Fruit fly (Drosophila melanogaster) whole organism, embryonic: ENCODE results near the gene CG31265.
A peak's percentile ranks its signal among the peaks of the same experiment; 100 is the strongest.

Experiments
- B-H1 ChIP-seq: fragments of 200-800 bp; sonication (Bioruptor generic); IDR thresholded peaks from 3 replicates; pipeline ENCODE4 v1.3.6; 2022; ENCODE audit warnings: missing biosample characterization, missing genetic modification characterization
- CG10565 ChIP-seq: fragments of 200-800 bp; sonication (Bioruptor generic); optimal IDR thresholded peaks from 3 replicates; lab custom pipeline; 2016; ENCODE audit warnings: missing biosample characterization, mild to moderate bottlenecking, missing genetic modification characterization
- CG11398 ChIP-seq: fragments of 200-800 bp; sonication (Bioruptor generic); optimal IDR thresholded peaks from 2 replicates; lab custom pipeline; 2016; ENCODE audit warnings: missing biosample characterization, missing genetic modification characterization
- CG12299 ChIP-seq: fragments of 200-800 bp; sonication (Bioruptor generic); optimal IDR thresholded peaks from 2 replicates; lab custom pipeline; 2018; ENCODE audit warnings: missing biosample characterization, mild to moderate bottlenecking, missing genetic modification characterization
- CG13894 ChIP-seq: fragments of 200-800 bp; sonication (Bioruptor generic); optimal IDR thresholded peaks from 3 replicates; lab custom pipeline; 2018; ENCODE audit warnings: missing biosample characterization, mild to moderate bottlenecking, missing genetic modification characterization, moderate library complexity
- CG14441 ChIP-seq: fragments of 200-800 bp; sonication (Bioruptor generic); IDR thresholded peaks from 2 replicates; pipeline ENCODE4 v1.3.6; 2022; ENCODE audit warnings: missing biosample characterization, missing genetic modification characterization
- CG15011 ChIP-seq: fragments of 200-800 bp; sonication (Bioruptor generic); optimal IDR thresholded peaks from 3 replicates; lab custom pipeline; 2018; ENCODE audit warnings: missing biosample characterization, mild to moderate bottlenecking, missing genetic modification characterization
- CG17186 ChIP-seq: fragments of 200-800 bp; sonication (Bioruptor generic); optimal IDR thresholded peaks from 3 replicates; lab custom pipeline; 2017; ENCODE audit warnings: missing biosample characterization, missing genetic modification reagents, missing genetic modification characterization
- CG17568 ChIP-seq: fragments of 200-800 bp; sonication (Bioruptor generic); optimal IDR thresholded peaks from 2 replicates; lab custom pipeline; 2018; ENCODE audit warnings: missing biosample characterization, mild to moderate bottlenecking, missing genetic modification characterization, moderate library complexity
- CG17802 ChIP-seq: fragments of 200-800 bp; sonication (Bioruptor generic); optimal IDR thresholded peaks from 2 replicates; lab custom pipeline; 2018; ENCODE audit warnings: missing biosample characterization, mild to moderate bottlenecking, missing genetic modification characterization, moderate library complexity
- CG18262 ChIP-seq: fragments of 200-800 bp; optimal IDR thresholded peaks from 3 replicates; lab custom pipeline; 2019; ENCODE audit warnings: missing biosample characterization, mild to moderate bottlenecking, missing genetic modification characterization, moderate library complexity
- CG2199 ChIP-seq: fragments of 200-800 bp; sonication (Bioruptor generic); IDR thresholded peaks from 3 replicates; pipeline ENCODE4 v1.3.6; 2022; ENCODE audit warnings: missing biosample characterization, missing genetic modification characterization
- CG2202 ChIP-seq: fragments of 200-800 bp; sonication (Bioruptor generic); optimal IDR thresholded peaks from 2 replicates; lab custom pipeline; 2018; ENCODE audit warnings: missing biosample characterization, mild to moderate bottlenecking, missing genetic modification characterization
- CG2889 ChIP-seq: fragments of 200-800 bp; sonication (Bioruptor generic); IDR thresholded peaks from 3 replicates; pipeline ENCODE4 v1.3.6; 2022; ENCODE audit warnings: missing biosample characterization, missing genetic modification characterization
- CG33557 ChIP-seq: fragments of 200-800 bp; sonication (Bioruptor generic); optimal IDR thresholded peaks from 2 replicates; lab custom pipeline; 2019; ENCODE audit warnings: missing biosample characterization, mild to moderate bottlenecking, missing genetic modification characterization, moderate library complexity
- CG34224 ChIP-seq: fragments of 200-800 bp; sonication (Bioruptor generic); IDR thresholded peaks from 3 replicates; pipeline ENCODE4 v1.3.6; 2022; ENCODE audit warnings: missing biosample characterization, missing genetic modification characterization; ENCODE audit not compliant: partially characterized antibody
- CG34376 ChIP-seq: fragments of 200-800 bp; sonication (Bioruptor generic); optimal IDR thresholded peaks from 2 replicates; lab custom pipeline; 2018; ENCODE audit warnings: missing biosample characterization, mild to moderate bottlenecking, missing genetic modification characterization
- CG34422 ChIP-seq: fragments of 200-800 bp; sonication (Bioruptor generic); IDR thresholded peaks from 3 replicates; pipeline ENCODE4 v1.3.6; 2022; ENCODE audit warnings: missing biosample characterization, missing genetic modification characterization
- CG4424 ChIP-seq: fragments of 200-800 bp; sonication (Bioruptor generic); optimal IDR thresholded peaks from 3 replicates; lab custom pipeline; 2016; ENCODE audit warnings: missing biosample characterization, missing genetic modification characterization
- CG7271 ChIP-seq: fragments of 200-800 bp; sonication (Bioruptor generic); optimal IDR thresholded peaks from 2 replicates; lab custom pipeline; 2018; ENCODE audit warnings: missing biosample characterization, mild to moderate bottlenecking, missing genetic modification characterization, moderate library complexity
- CG7987 ChIP-seq: fragments of 200-800 bp; sonication (Bioruptor generic); optimal IDR thresholded peaks from 2 replicates; lab custom pipeline; 2018; ENCODE audit warnings: missing biosample characterization, mild to moderate bottlenecking, missing genetic modification characterization, moderate library complexity
- CG8388 ChIP-seq: fragments of 200-800 bp; sonication (Bioruptor generic); optimal IDR thresholded peaks from 2 replicates; lab custom pipeline; 2019; ENCODE audit warnings: missing biosample characterization, mild to moderate bottlenecking, missing genetic modification characterization, moderate library complexity
- CG8765 ChIP-seq: fragments of 200-800 bp; sonication (Bioruptor generic); IDR thresholded peaks from 2 replicates; pipeline ENCODE4 v1.3.6; 2022; ENCODE audit warnings: missing biosample characterization, missing genetic modification characterization
- HLHmδ ChIP-seq: fragments of 200-800 bp; sonication (Bioruptor generic); optimal IDR thresholded peaks from 2 replicates; lab custom pipeline; 2018; ENCODE audit warnings: missing biosample characterization, mild to moderate bottlenecking, missing genetic modification characterization, moderate library complexity
- Hsf ChIP-seq: fragments of 200-800 bp; sonication (Bioruptor generic); optimal IDR thresholded peaks from 3 replicates; lab custom pipeline; 2016; ENCODE audit warnings: missing biosample characterization, missing genetic modification characterization
- MESR4 ChIP-seq: fragments of 200-800 bp; sonication (Bioruptor generic); optimal IDR thresholded peaks from 2 replicates; lab custom pipeline; 2018; ENCODE audit warnings: missing biosample characterization, mild to moderate bottlenecking, missing genetic modification characterization, moderate library complexity
- NFAT ChIP-seq: fragments of 200-800 bp; sonication (Bioruptor generic); IDR thresholded peaks from 2 replicates; pipeline ENCODE4 v1.3.6; 2022; ENCODE audit warnings: missing biosample characterization, missing genetic modification characterization
- Rfx ChIP-seq: fragments of 200-800 bp; sonication (Bioruptor generic); IDR thresholded peaks from 2 replicates; pipeline ENCODE4 v1.3.6; 2022; ENCODE audit warnings: missing biosample characterization, missing genetic modification characterization
- Sry-β ChIP-seq: fragments of 200-800 bp; sonication (Bioruptor generic); optimal IDR thresholded peaks from 2 replicates; lab custom pipeline; 2018; ENCODE audit warnings: missing biosample characterization, mild to moderate bottlenecking, missing genetic modification characterization, moderate library complexity
- TFAM ChIP-seq: fragments of 200-800 bp; sonication (Bioruptor generic); optimal IDR thresholded peaks from 2 replicates; lab custom pipeline; 2017; ENCODE audit warnings: missing biosample characterization, missing genetic modification characterization, inconsistent platforms
- cg ChIP-seq: fragments of 200-800 bp; sonication (Bioruptor generic); optimal IDR thresholded peaks from 3 replicates; lab custom pipeline; 2019; ENCODE audit warnings: missing biosample characterization, mild to moderate bottlenecking, missing genetic modification characterization, moderate library complexity
- chn ChIP-seq: fragments of 200-800 bp; sonication (Bioruptor generic); optimal IDR thresholded peaks from 2 replicates; lab custom pipeline; 2016; ENCODE audit warnings: missing biosample characterization, missing genetic modification characterization
- corto ChIP-seq: fragments of 200-800 bp; sonication (Bioruptor generic); optimal IDR thresholded peaks from 2 replicates; lab custom pipeline; 2016; ENCODE audit warnings: missing biosample characterization, mild to moderate bottlenecking, missing genetic modification characterization, moderate library complexity
- crp ChIP-seq, 2 experiments: fragments of 200-800 bp; sonication (Bioruptor generic); optimal IDR thresholded peaks; 2 replicates in 1 of 2; 3 replicates in 1 of 2; lab custom pipeline; 2017; ENCODE audit warnings: missing biosample characterization in 2 of 2, missing genetic modification characterization in 2 of 2, mild to moderate bottlenecking in 1 of 2, moderate library complexity in 1 of 2
- ftz-f1 ChIP-seq: fragments of 200-800 bp; sonication (Bioruptor generic); optimal IDR thresholded peaks from 2 replicates; lab custom pipeline; 2016; ENCODE audit warnings: missing biosample characterization, missing genetic modification characterization
- h ChIP-seq: fragments of >200 bp; optimal IDR thresholded peaks from 2 replicates; lab custom pipeline; 2017
- insv ChIP-seq, 2 experiments: fragments of 200-800 bp; sonication (Bioruptor generic); optimal IDR thresholded peaks; 3 replicates each; lab custom pipeline; 2016 to 2018; ENCODE audit warnings: missing biosample characterization in 2 of 2, missing genetic modification characterization in 2 of 2
- lab ChIP-seq: fragments of 200-800 bp; sonication (Bioruptor generic); optimal IDR thresholded peaks from 3 replicates; lab custom pipeline; 2017; ENCODE audit warnings: missing biosample characterization, missing genetic modification characterization, mild to moderate bottlenecking, moderate library complexity, missing genetic modification reagents
- nau ChIP-seq: fragments of 200-800 bp; sonication (Bioruptor generic); optimal IDR thresholded peaks from 3 replicates; lab custom pipeline; 2017; ENCODE audit warnings: missing biosample characterization, mild to moderate bottlenecking, missing genetic modification characterization, missing genetic modification reagents
- prd ChIP-seq, 3 experiments: fragments of >200 bp in 2 of 3; fragments of 200-800 bp in 1 of 3; sonication (Bioruptor generic) in 1 of 3; optimal IDR thresholded peaks in 2 of 3; IDR thresholded peaks in 1 of 3; 2 replicates in 2 of 3; 3 replicates in 1 of 3; pipeline versions ENCODE4 v1.3.6 to Lab custom; 2017 to 2022; ENCODE audit warnings: missing biosample characterization in 1 of 3, missing genetic modification characterization in 1 of 3
- repo ChIP-seq: fragments of 200-800 bp; sonication (Bioruptor generic); optimal IDR thresholded peaks from 2 replicates; lab custom pipeline; 2016; ENCODE audit warnings: missing biosample characterization, missing genetic modification characterization
- rib ChIP-seq: fragments of 200-800 bp; sonication (Bioruptor generic); IDR thresholded peaks from 2 replicates; pipeline ENCODE4 v1.3.6; 2022; ENCODE audit warnings: missing biosample characterization, missing genetic modification characterization
- sisA ChIP-seq: fragments of 200-800 bp; sonication (Bioruptor generic); IDR thresholded peaks from 2 replicates; pipeline ENCODE4 v1.3.6; 2022; ENCODE audit warnings: missing biosample characterization, missing genetic modification characterization
- stc ChIP-seq: fragments of 200-800 bp; sonication (Bioruptor generic); IDR thresholded peaks from 2 replicates; pipeline ENCODE4 v1.3.6; 2022; ENCODE audit warnings: missing biosample characterization, missing genetic modification characterization
- twi ChIP-seq: fragments of 200-800 bp; optimal IDR thresholded peaks from 2 replicates; lab custom pipeline; 2019; ENCODE audit warnings: missing biosample characterization, mild to moderate bottlenecking, missing genetic modification characterization, moderate library complexity
- vvl ChIP-seq: fragments of 200-800 bp; sonication (Bioruptor generic); IDR thresholded peaks from 2 replicates; pipeline ENCODE4 v1.3.6; 2022; ENCODE audit warnings: missing biosample characterization, missing genetic modification characterization
- zen ChIP-seq: fragments of 200-800 bp; sonication (Bioruptor generic); optimal IDR thresholded peaks from 3 replicates; lab custom pipeline; 2018; ENCODE audit warnings: missing biosample characterization, mild to moderate bottlenecking, missing genetic modification characterization, moderate library complexity

The CG31265 gene

DNA sequence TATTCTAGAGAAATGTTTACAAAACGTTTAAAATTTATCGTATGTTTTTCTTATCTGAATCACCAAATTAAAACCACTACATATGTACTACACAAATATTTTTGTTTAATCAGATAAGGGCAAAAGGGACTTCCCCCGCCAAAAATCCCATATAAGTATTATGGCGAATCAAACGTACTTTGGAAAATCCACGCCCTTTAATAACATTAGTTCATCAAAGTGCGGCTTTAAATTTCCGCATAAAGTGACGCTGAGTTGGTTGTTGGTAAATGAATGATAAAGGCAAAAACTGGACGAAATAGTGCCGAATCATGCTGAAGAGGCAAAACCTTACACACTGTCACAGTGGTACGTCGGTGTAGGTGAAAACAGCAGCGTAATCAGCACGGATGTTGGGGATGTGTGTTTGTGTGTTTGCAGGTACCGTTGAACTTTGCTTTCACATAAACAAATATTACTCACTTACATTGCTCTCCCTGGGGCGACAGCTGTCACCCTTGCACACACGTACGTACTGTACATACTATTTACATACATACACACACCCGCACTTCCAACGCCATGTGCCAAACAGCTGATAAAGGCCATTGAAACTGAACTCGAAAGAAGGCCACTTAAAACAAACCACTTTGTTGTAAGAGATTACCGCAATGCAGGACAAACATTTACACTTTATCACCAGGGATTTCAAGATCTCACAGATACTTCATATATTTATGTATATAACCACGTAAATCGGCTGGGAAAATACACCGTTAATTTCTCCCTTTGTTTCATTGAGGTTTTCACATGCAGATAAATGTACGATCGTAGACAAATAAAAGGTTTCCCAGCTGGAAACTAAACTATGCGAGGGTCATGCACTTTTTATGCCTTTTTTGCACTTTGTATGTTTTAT lies 48.8 kb upstream of the CG31265 start (continued):
- TF ChIP-seq cg (peak; percentile 88), CG34376 (GFP tag; lab: Kevin White, UChicago) (peak; percentile 41), stc (no peak), insv (GFP tag; optimal IDR thresholded peaks at IDR 0.05; lab: Kevin White, UChicago) (no peak), CG2199 (GFP tag; lab: Robert Waterston, UW) (0 out of 3 replicates have a peak, but pooled peaks have one; percentile 59), lab (peak; percentile 56), CG18262 (no peak), MESR4 (GFP tag; lab: Kevin White, UChicago) (peak; percentile 7), B-H1 (GFP tag; lab: Robert Waterston, UW) (no peak), repo (GFP tag; lab: Kevin White, UChicago) (no peak), CG14441 (GFP tag; lab: Robert Waterston, UW) (0 out of 2 replicates have a peak, but pooled peaks have one; percentile 10), Sry-β (GFP tag; lab: Kevin White, UChicago) (no peak), CG7987 (GFP tag; lab: Kevin White, UChicago) (peak; percentile 75), CG7271 (tag; lab: Kevin White, UChicago) (no peak), zen (tag; lab: Kevin White, UChicago) (no peak), CG2202 (peak; percentile 39), CG17186 (GFP tag; lab: Kevin White, UChicago) (peak; percentile 13), CG13894 (peak; percentile 34), CG8388 (GFP tag; lab: Kevin White, UChicago) (no peak), Hsf (no peak), crp (GFP tag; optimal IDR thresholded peaks at IDR 0.05; lab: Kevin White, UChicago) (peak in 1 of 2 experiments; percentile 71), CG17568 (peak; percentile 28), Rfx (GFP tag; lab: Robert Waterston, UW) (peak; percentile 35; the same call in 1 of the 2 replicates), twi (tag; lab: Kevin White, UChicago) (peak; percentile 95), rib (0 out of 2 replicates have a peak, but pooled peaks have one; percentile 60), NFAT (GFP tag; lab: Robert Waterston, UW) (peak; percentile 42; the same call in 1 of the 2 replicates), TFAM (GFP tag; lab: Kevin White, UChicago) (no peak), nau (peak; percentile 71), prd (optimal IDR thresholded peaks at IDR 0.05; lab: Kevin White, UChicago) (no peak), prd (GFP tag; IDR thresholded peaks at IDR 0.05; lab: Robert Waterston, UW) (no peak), CG8765 (GFP tag; lab: Robert Waterston, UW) (no peak), CG34422 (peak; percentile 57; the same call in 1 of the 3 replicates), CG10565 (GFP tag; lab: Kevin White, UChicago) (no peak), CG17802 (tag; lab: Kevin White, UChicago) (no peak), CG4424 (GFP tag; lab: Kevin White, UChicago) (no peak), CG34224 (GFP tag; lab: Robert Waterston, UW) (no peak), h (lab: Kevin White, UChicago) (no peak), CG12299 (tag; lab: Kevin White, UChicago) (peak; percentile 60), chn (GFP tag; lab: Kevin White, UChicago) (no peak), corto (no peak), vvl (GFP tag; lab: Robert Waterston, UW) (peak; percentile 21; the same call in 1 of the 2 replicates), CG11398 (GFP tag; lab: Kevin White, UChicago) (no peak), CG33557 (peak; percentile 63), CG2889 (GFP tag; lab: Robert Waterston, UW) (no peak), HLHmδ (peak; percentile 98), ftz-f1 (GFP tag; lab: Kevin White, UChicago) (peak; percentile 56), CG15011 (peak; percentile 26), sisA (GFP tag; lab: Robert Waterston, UW) (no peak)
